Worm (Caenorhabditis elegans): ENCODE measurements around the gene acl-14.

Gene acl-14

ce11 chrV:9343629-9344624 lies 10.5 kb upstream of the acl-14 start, which contains the start of gene tos-1 (continued):
- peak; percentile 48 for TF ChIP-seq ceh-63 (GFP tag; optimal IDR thresholded peaks at IDR 0.05)
- TF ChIP-seq sup-37 (GFP tag; optimal IDR thresholded peaks at IDR 0.05), result peak; percentile 98
- peak; percentile 99 for TF ChIP-seq nhr-90 (tag; optimal IDR thresholded peaks at IDR 0.05; ENCODE audit: poor library complexity)
- TF ChIP-seq unc-130 (tag; optimal IDR thresholded peaks at IDR 0.05), result peak; percentile 69
- TF ChIP-seq hpl-2 (GFP tag; optimal IDR thresholded peaks at IDR 0.05), result peak; percentile 95
- TF ChIP-seq sox-4 (tag; optimal IDR thresholded peaks at IDR 0.05), result peak; percentile 97
- TF ChIP-seq unc-86 (tag; optimal IDR thresholded peaks at IDR 0.05), result peak; percentile 100
- TF ChIP-seq lin-14 (GFP tag; optimal IDR thresholded peaks at IDR 0.05), result peak; percentile 100

- TF ChIP-seq nhr-19 (GFP tag; conservative IDR thresholded peaks at IDR 0.05) (0 out of 2 replicates have a peak, but pooled peaks have one; percentile 25), lin-15B (tag; optimal IDR thresholded peaks at IDR 0.05) (no peak), mef-2 (tag; optimal IDR thresholded peaks at IDR 0.05) (no peak), nhr-85 (tag) (peak; percentile 20), efl-1 (optimal IDR thresholded peaks at IDR 0.05) (no peak), efl-1 (GFP tag; optimal IDR thresholded peaks at IDR 0.05 in 1 of 2) (peak in 1 of 2 experiments; percentile 93), isw-1 (GFP tag; IDR thresholded peaks at IDR 0.05) (peak; percentile 14; the same call in 1 of the 2 replicates)
Measured at ce11 chrV:9342965-9343628, 9.7 kb upstream of the acl-14 start.

ce11 chrV:9342282-9342681 lies 8.9 kb upstream of the acl-14 start:
- peak; percentile 23; the same call in 1 of the 2 replicates for TF ChIP-seq grh-1 (GFP tag; IDR thresholded peaks at IDR 0.05)
- TF ChIP-seq nhr-19 (GFP tag; conservative IDR thresholded peaks at IDR 0.05), result peak; percentile 16

- peak; percentile 37; the same call in 1 of the 2 replicates for TF ChIP-seq grh-1 (GFP tag; IDR thresholded peaks at IDR 0.05)
Measured at ce11 chrV:9341814-9342213, 8.4 kb upstream of the acl-14 start.

- TF ChIP-seq irx-1 (tag; optimal IDR thresholded peaks at IDR 0.05) (no peak), C34B4.2 (tag; optimal IDR thresholded peaks at IDR 0.05) (no peak), unc-86 (tag; optimal IDR thresholded peaks at IDR 0.05) (peak; percentile 3), dpl-1 (GFP tag; optimal IDR thresholded peaks at IDR 0.05) (no peak), C16A3.4 (tag; optimal IDR thresholded peaks at IDR 0.05) (peak; percentile 9), ceh-63 (GFP tag; optimal IDR thresholded peaks at IDR 0.05) (peak; percentile 23), rnt-1 (tag; optimal IDR thresholded peaks at IDR 0.05) (peak; percentile 20), grh-1 (GFP tag; IDR thresholded peaks at IDR 0.05) (peak; percentile 56), nhr-19 (GFP tag; conservative IDR thresholded peaks at IDR 0.05) (peak; percentile 24; the same call in 1 of the 2 replicates), nhr-71 (tag; optimal IDR thresholded peaks at IDR 0.05) (peak; percentile 23)
Measured at ce11 chrV:9340318-9340717, 6.9 kb upstream of the acl-14 start.

ce11 chrV:9338452-9338851 lies 5.0 kb upstream of the acl-14 start:
- peak; percentile 86 for TF ChIP-seq ama-1 (optimal IDR thresholded peaks at IDR 0.05)
- no peak for TF ChIP-seq ceh-63 (GFP tag; optimal IDR thresholded peaks at IDR 0.05)
- TF ChIP-seq ztf-4 (tag; optimal IDR thresholded peaks at IDR 0.05), result peak; percentile 15
- TF ChIP-seq swsn-7 (tag; optimal IDR thresholded peaks at IDR 0.05), result no peak
- peak; percentile 27 for TF ChIP-seq fkh-8 (tag; optimal IDR thresholded peaks at IDR 0.05)
- TF ChIP-seq ztf-11 (tag; optimal IDR thresholded peaks at IDR 0.05), result no peak
- TF ChIP-seq nhr-47 (tag; optimal IDR thresholded peaks at IDR 0.05), result peak; percentile 63
- TF ChIP-seq elt-2 (tag; optimal IDR thresholded peaks at IDR 0.05), result no peak
- TF ChIP-seq ceh-88 (GFP tag; IDR thresholded peaks at IDR 0.05), result no peak
- TF ChIP-seq efl-1 (optimal IDR thresholded peaks at IDR 0.05), result peak; percentile 14 to 22
- peak in 1 of 2 experiments; percentile 0 for TF ChIP-seq efl-1 (GFP tag; optimal IDR thresholded peaks at IDR 0.05 in 1 of 2)
- TF ChIP-seq mep-1 (tag; optimal IDR thresholded peaks at IDR 0.05), result no peak
- no peak for TF ChIP-seq hpl-2 (GFP tag; optimal IDR thresholded peaks at IDR 0.05)
- no peak for TF ChIP-seq mdl-1 (tag; optimal IDR thresholded peaks at IDR 0.05)
- no peak for TF ChIP-seq lin-15B (tag; optimal IDR thresholded peaks at IDR 0.05)
